Worm (Caenorhabditis elegans) whole organism, early embryonic: Measurements from ENCODE around the gene F52B11.2.

Experiments used
- B0310.2 ChIP-seq: sonication (generic microtip); optimal IDR thresholded peaks from 2 replicates; lab custom pipeline; 2016; ENCODE audit warnings: mild to moderate bottlenecking, missing genetic modification characterization, missing compliant biosample characterization
- F13C5.2 ChIP-seq: sonication (generic microtip); optimal IDR thresholded peaks from 2 replicates; lab custom pipeline; 2017; ENCODE audit warnings: mild to moderate bottlenecking, missing genetic modification characterization, inconsistent platforms, missing compliant biosample characterization
- aly-1 ChIP-seq: sonication (generic microtip); optimal IDR thresholded peaks from 2 replicates; lab custom pipeline; 2016; ENCODE audit warnings: missing genetic modification characterization, missing compliant biosample characterization
- ama-1 ChIP-seq: fragments of 150-350 bp; optimal IDR thresholded peaks from 2 replicates; lab custom pipeline; 2014
- ceh-13 ChIP-seq: fragments of 200-800 bp; sonication (Bioruptor generic); optimal IDR thresholded peaks from 2 replicates; lab custom pipeline; 2018; ENCODE audit warnings: mild to moderate bottlenecking, missing genetic modification characterization, missing compliant biosample characterization
- ceh-36 ChIP-seq: sonication (generic microtip); optimal IDR thresholded peaks from 2 replicates; lab custom pipeline; 2016; ENCODE audit warnings: missing genetic modification characterization, inconsistent platforms, missing compliant biosample characterization
- ets-7 ChIP-seq: sonication (generic microtip); optimal IDR thresholded peaks from 2 replicates; lab custom pipeline; 2016; ENCODE audit warnings: missing genotype, missing genetic modification characterization, missing compliant biosample characterization
- flt-1 ChIP-seq: fragments of 200-800 bp; sonication (Bioruptor generic); IDR thresholded peaks from 2 replicates; pipeline ENCODE4 v1.3.6; 2022; ENCODE audit warnings: missing genetic modification characterization, missing compliant biosample characterization
- hmbx-1 ChIP-seq: sonication (generic microtip); optimal IDR thresholded peaks from 2 replicates; lab custom pipeline; 2016; ENCODE audit warnings: mild to moderate bottlenecking, missing genetic modification characterization, missing compliant biosample characterization
- hmg-4 ChIP-seq: fragments of 200-800 bp; sonication (Bioruptor generic); optimal IDR thresholded peaks from 2 replicates; lab custom pipeline; 2018; ENCODE audit warnings: mild to moderate bottlenecking, missing genetic modification characterization, missing compliant biosample characterization
- hnd-1 ChIP-seq: sonication (generic microtip); optimal IDR thresholded peaks from 2 replicates; lab custom pipeline; 2016; ENCODE audit warnings: missing genetic modification characterization, missing compliant biosample characterization
- pes-1 ChIP-seq: fragments of 200-800 bp; sonication (Bioruptor generic); IDR thresholded peaks from 2 replicates; pipeline ENCODE4 v1.3.6; 2022; ENCODE audit warnings: missing genetic modification reagents, missing genetic modification characterization, missing compliant biosample characterization
- scrt-1 ChIP-seq: fragments of 200-800 bp; sonication (Bioruptor generic); IDR thresholded peaks from 2 replicates; pipeline ENCODE4 v1.3.6; 2022; ENCODE audit warnings: missing genetic modification characterization, missing compliant biosample characterization
- sea-1 ChIP-seq: fragments of 200-800 bp; sonication (Bioruptor generic); conservative IDR thresholded peaks from 2 replicates; pipeline ENCODE4 v1.3.6; 2022; ENCODE audit warnings: missing genetic modification characterization, missing compliant biosample characterization
- tbx-11 ChIP-seq: fragments of 200-800 bp; sonication (Bioruptor generic); IDR thresholded peaks from 2 replicates; pipeline ENCODE4 v1.3.6; 2022; ENCODE audit warnings: missing genetic modification characterization, missing compliant biosample characterization
- tbx-37 ChIP-seq: fragments of 200-800 bp; sonication (Bioruptor generic); conservative IDR thresholded peaks from 2 replicates; pipeline ENCODE4 v1.3.6; 2022; ENCODE audit warnings: missing genetic modification reagents, missing genetic modification characterization, missing compliant biosample characterization
- tra-4 ChIP-seq: sonication (generic microtip); optimal IDR thresholded peaks from 2 replicates; lab custom pipeline; 2017; ENCODE audit warnings: missing genetic modification characterization, missing compliant biosample characterization

F52B11.2 gene

ce11 chrIV:14074456-14074855, 8.9 kb upstream of the F52B11.2 start:
- TF ChIP-seq aly-1 (tag; lab: Kevin White, UChicago) (no peak), tbx-11 (GFP tag; lab: Robert Waterston, UW) (no peak), ets-7 (tag; lab: Kevin White, UChicago) (no peak), ama-1 (lab: Kevin White, UChicago) (no peak), hmg-4 (GFP tag; lab: Kevin White, UChicago) (no peak), tra-4 (tag; lab: Kevin White, UChicago) (no peak), F13C5.2 (tag; lab: Kevin White, UChicago) (no peak), tbx-37 (no peak), pes-1 (GFP tag; lab: Robert Waterston, UW) (no peak), B0310.2 (tag; lab: Kevin White, UChicago) (no peak), flt-1 (GFP tag; lab: Robert Waterston, UW) (no peak), hmbx-1 (tag; lab: Kevin White, UChicago) (no peak), ceh-36 (no peak), sea-1 (GFP tag; lab: Robert Waterston, UW) (no peak), scrt-1 (GFP tag; lab: Robert Waterston, UW) (no peak), ceh-13 (GFP tag; lab: Kevin White, UChicago) (no peak)

ce11 chrIV:14077135-14077534, 6.2 kb upstream of the F52B11.2 start, which contains the start of gene cfp-1:
cfp-1 (plus strand) TSS chrIV:14077435.
- TF ChIP-seq hnd-1 (tag; lab: Kevin White, UChicago): no peak
- TF ChIP-seq tbx-11 (GFP tag; lab: Robert Waterston, UW): no peak
- TF ChIP-seq scrt-1 (GFP tag; lab: Robert Waterston, UW): no peak
- no peak for TF ChIP-seq sea-1 (GFP tag; lab: Robert Waterston, UW)
- no peak for TF ChIP-seq pes-1 (GFP tag; lab: Robert Waterston, UW)
- no peak for TF ChIP-seq F13C5.2 (tag; lab: Kevin White, UChicago)
- TF ChIP-seq B0310.2 (tag; lab: Kevin White, UChicago): no peak
- no peak for TF ChIP-seq hmg-4 (GFP tag; lab: Kevin White, UChicago)
- TF ChIP-seq aly-1 (tag; lab: Kevin White, UChicago): no peak
- no peak for TF ChIP-seq ceh-13 (GFP tag; lab: Kevin White, UChicago)
- TF ChIP-seq flt-1 (GFP tag; lab: Robert Waterston, UW): no peak
- no peak for TF ChIP-seq ets-7 (tag; lab: Kevin White, UChicago)
- TF ChIP-seq tbx-37: no peak
- no peak for TF ChIP-seq ama-1 (lab: Kevin White, UChicago)

DNA sequence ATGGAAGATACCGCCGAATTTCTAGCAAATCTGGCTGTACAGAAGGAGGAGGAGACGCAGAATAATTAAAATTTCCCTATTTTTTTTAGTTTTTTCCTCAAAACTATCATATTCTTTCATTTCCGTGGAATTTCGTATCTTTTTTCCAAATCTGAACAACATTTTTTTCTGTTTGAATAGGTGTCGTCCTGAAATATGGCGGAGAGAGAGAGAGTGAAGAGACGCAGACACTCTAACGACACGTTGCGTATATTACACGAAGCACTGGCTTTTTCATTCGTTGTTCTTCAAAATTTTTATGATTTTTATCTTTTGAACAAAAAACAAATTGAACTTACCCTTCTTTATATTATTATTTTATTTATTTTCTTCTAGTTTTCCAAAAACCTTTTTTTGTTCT, 412 bp upstream of the F52B11.2 start:
- TF ChIP-seq scrt-1 (GFP tag; lab: Robert Waterston, UW) (no peak), ets-7 (tag; lab: Kevin White, UChicago) (no peak), hnd-1 (tag; lab: Kevin White, UChicago) (no peak), aly-1 (tag; lab: Kevin White, UChicago) (no peak), ama-1 (lab: Kevin White, UChicago) (no peak), B0310.2 (tag; lab: Kevin White, UChicago) (no peak), tbx-37 (no peak), F13C5.2 (tag; lab: Kevin White, UChicago) (no peak), ceh-13 (GFP tag; lab: Kevin White, UChicago) (no peak), hmbx-1 (tag; lab: Kevin White, UChicago) (no peak), pes-1 (GFP tag; lab: Robert Waterston, UW) (no peak)

DNA sequence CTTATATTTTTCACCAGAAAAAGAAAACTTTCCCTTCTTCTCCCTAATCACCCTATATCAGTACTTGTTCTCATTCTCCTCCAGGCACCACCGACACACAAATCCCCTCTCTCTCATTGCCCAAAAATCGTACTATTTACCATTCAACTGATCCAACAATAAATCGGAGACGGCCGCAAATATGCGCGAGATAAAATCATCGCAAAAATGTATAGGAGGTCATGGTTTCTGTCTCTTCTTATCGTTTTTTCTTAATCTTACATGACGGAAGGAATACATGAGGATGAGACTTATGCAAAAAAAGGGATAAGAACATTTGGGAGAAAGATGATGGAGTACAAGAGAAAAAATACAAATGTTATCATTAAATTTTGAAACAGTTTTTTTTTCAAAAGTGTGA, 3.0 kb downstream of the F52B11.2 start:
- TF ChIP-seq ceh-13 (GFP tag; lab: Kevin White, UChicago) (no peak), hmg-4 (GFP tag; lab: Kevin White, UChicago) (no peak), aly-1 (tag; lab: Kevin White, UChicago) (no peak), ceh-36 (no peak), hmbx-1 (tag; lab: Kevin White, UChicago) (no peak), tbx-37 (no peak), flt-1 (GFP tag; lab: Robert Waterston, UW) (no peak), sea-1 (GFP tag; lab: Robert Waterston, UW) (no peak), ets-7 (tag; lab: Kevin White, UChicago) (no peak), tbx-11 (GFP tag; lab: Robert Waterston, UW) (no peak), hnd-1 (tag; lab: Kevin White, UChicago) (no peak), pes-1 (GFP tag; lab: Robert Waterston, UW) (no peak), B0310.2 (tag; lab: Kevin White, UChicago) (no peak), tra-4 (tag; lab: Kevin White, UChicago) (no peak), F13C5.2 (tag; lab: Kevin White, UChicago) (no peak), ama-1 (lab: Kevin White, UChicago) (no peak), scrt-1 (GFP tag; lab: Robert Waterston, UW) (no peak)

DNA sequence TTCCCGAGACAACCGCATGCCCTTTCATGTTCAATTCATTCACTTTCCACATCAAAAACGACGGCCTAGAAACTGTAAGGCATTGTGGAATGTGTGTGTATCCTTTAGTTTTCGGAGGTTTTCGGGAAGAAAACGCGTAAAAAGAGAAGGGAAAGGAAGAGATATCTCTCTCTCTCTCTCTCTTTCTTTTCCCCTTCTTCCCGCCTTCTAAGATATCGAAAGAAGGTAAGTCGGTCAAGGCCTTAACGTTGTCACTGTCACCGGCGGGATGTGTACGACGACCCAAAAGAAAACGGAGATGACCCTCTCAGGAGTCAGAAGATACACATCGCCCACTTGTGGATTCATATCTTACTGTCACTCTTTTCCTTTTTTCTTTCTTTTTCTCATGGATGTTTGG, 6.4 kb downstream of the F52B11.2 start:
- no peak for TF ChIP-seq flt-1 (GFP tag; lab: Robert Waterston, UW)
- TF ChIP-seq ama-1 (lab: Kevin White, UChicago): no peak
- TF ChIP-seq F13C5.2 (tag; lab: Kevin White, UChicago): no peak
- TF ChIP-seq aly-1 (tag; lab: Kevin White, UChicago): no peak
- no peak for TF ChIP-seq sea-1 (GFP tag; lab: Robert Waterston, UW)
- TF ChIP-seq pes-1 (GFP tag; lab: Robert Waterston, UW): no peak
- TF ChIP-seq scrt-1 (GFP tag; lab: Robert Waterston, UW): no peak
- TF ChIP-seq tra-4 (tag; lab: Kevin White, UChicago): no peak
- no peak for TF ChIP-seq ceh-13 (GFP tag; lab: Kevin White, UChicago)
- TF ChIP-seq ets-7 (tag; lab: Kevin White, UChicago): no peak
- no peak for TF ChIP-seq B0310.2 (tag; lab: Kevin White, UChicago)
- no peak for TF ChIP-seq ceh-36
- TF ChIP-seq hmg-4 (GFP tag; lab: Kevin White, UChicago): no peak
- TF ChIP-seq tbx-11 (GFP tag; lab: Robert Waterston, UW): no peak
- TF ChIP-seq tbx-37: no peak
- no peak for TF ChIP-seq hnd-1 (tag; lab: Kevin White, UChicago)
- TF ChIP-seq hmbx-1 (tag; lab: Kevin White, UChicago): no peak

DNA sequence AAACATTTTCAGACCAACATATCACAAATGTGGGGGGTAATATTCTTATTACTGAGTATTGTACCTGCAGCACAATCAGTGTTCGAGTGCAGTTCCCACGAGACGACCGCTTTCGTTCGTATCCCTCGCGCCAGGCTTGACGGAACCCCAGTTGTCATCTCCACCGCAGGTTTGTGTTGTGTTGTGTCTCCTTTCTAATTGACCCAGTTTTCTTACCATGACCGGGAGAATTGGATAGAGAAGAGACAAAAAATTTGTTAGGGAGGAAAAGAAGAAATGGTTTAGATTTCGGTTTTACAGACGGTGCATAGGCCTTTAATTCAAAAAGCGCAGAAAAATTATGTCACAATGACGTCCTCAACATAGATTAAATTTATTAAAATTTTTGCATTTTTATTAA, 7.9 kb downstream of the F52B11.2 start, which contains the start of gene noah-2:
Gene noah-2, plus strand, starts transcription at position 13 of the 400 bp plus-strand sequence.
- TF ChIP-seq tra-4 (tag; lab: Kevin White, UChicago): no peak
- TF ChIP-seq flt-1 (GFP tag; lab: Robert Waterston, UW): no peak
- TF ChIP-seq ama-1 (lab: Kevin White, UChicago): no peak
- no peak for TF ChIP-seq scrt-1 (GFP tag; lab: Robert Waterston, UW)
- no peak for TF ChIP-seq ets-7 (tag; lab: Kevin White, UChicago)
- TF ChIP-seq B0310.2 (tag; lab: Kevin White, UChicago): no peak
- no peak for TF ChIP-seq tbx-37
- TF ChIP-seq F13C5.2 (tag; lab: Kevin White, UChicago): no peak
- TF ChIP-seq sea-1 (GFP tag; lab: Robert Waterston, UW): no peak
